Fruit fly (Drosophila melanogaster) whole organism, prepupa: ENCODE data around the gene Sod1.

Experiments
- Blimp-1 ChIP-seq: fragments of 200-800 bp; sonication (Bioruptor generic); optimal IDR thresholded peaks from 3 replicates; lab custom pipeline; 2017; ENCODE audit warnings: missing biosample characterization, missing genetic modification characterization, mild to moderate bottlenecking, moderate library complexity, missing genetic modification reagents
- CG10669 ChIP-seq: fragments of 200-800 bp; sonication (Bioruptor generic); optimal IDR thresholded peaks from 3 replicates; lab custom pipeline; 2018; ENCODE audit warnings: missing biosample characterization, mild to moderate bottlenecking, missing genetic modification characterization, moderate library complexity
- CG11294 ChIP-seq: fragments of 200-800 bp; sonication (Bioruptor generic); IDR thresholded peaks from 2 replicates; pipeline ENCODE4 v1.3.6; 2022; ENCODE audit warnings: missing biosample characterization, missing genetic modification characterization
- CG11762 ChIP-seq: fragments of 200-800 bp; sonication (Bioruptor generic); optimal IDR thresholded peaks from 3 replicates; lab custom pipeline; 2016; ENCODE audit warnings: missing biosample characterization, missing genetic modification characterization; ENCODE audit not compliant: insufficient read depth
- CG11902 ChIP-seq: fragments of 200-800 bp; sonication (Bioruptor generic); optimal IDR thresholded peaks from 3 replicates; lab custom pipeline; 2016; ENCODE audit warnings: missing biosample characterization, missing genetic modification characterization
- CG15336 ChIP-seq: fragments of 200-800 bp; sonication (Bioruptor generic); IDR thresholded peaks from 2 replicates; pipeline ENCODE4 v1.3.6; 2022; ENCODE audit warnings: missing biosample characterization, missing genetic modification characterization
- CG16779 ChIP-seq: fragments of 200-800 bp; sonication (Bioruptor generic); optimal IDR thresholded peaks from 3 replicates; lab custom pipeline; 2017; ENCODE audit warnings: missing biosample characterization, mild to moderate bottlenecking, missing genetic modification characterization
- CG31627 ChIP-seq: fragments of 200-800 bp; sonication (Bioruptor generic); optimal IDR thresholded peaks from 3 replicates; lab custom pipeline; 2016; ENCODE audit warnings: missing biosample characterization, missing genetic modification characterization
- CG34406 ChIP-seq: fragments of 200-800 bp; sonication (Bioruptor generic); optimal IDR thresholded peaks from 3 replicates; lab custom pipeline; 2016; ENCODE audit warnings: missing biosample characterization, missing genetic modification characterization
- CG3919 ChIP-seq: fragments of 200-800 bp; sonication (Bioruptor generic); optimal IDR thresholded peaks from 3 replicates; lab custom pipeline; 2016; ENCODE audit warnings: missing biosample characterization, missing genetic modification characterization
- CG6163 ChIP-seq: fragments of 200-800 bp; sonication (Bioruptor generic); IDR thresholded peaks from 3 replicates; pipeline ENCODE4 v1.3.6; 2022; ENCODE audit warnings: missing biosample characterization, missing genetic modification characterization
- CG6276 ChIP-seq: fragments of 200-800 bp; sonication (Bioruptor generic); optimal IDR thresholded peaks from 2 replicates; lab custom pipeline; 2017; ENCODE audit warnings: missing biosample characterization, mild to moderate bottlenecking, missing genetic modification characterization
- CG6792 ChIP-seq: fragments of 200-800 bp; sonication (Bioruptor generic); optimal IDR thresholded peaks from 3 replicates; lab custom pipeline; 2016; ENCODE audit warnings: missing biosample characterization, missing genetic modification characterization
- CG6808 ChIP-seq: fragments of 200-800 bp; sonication (Bioruptor generic); optimal IDR thresholded peaks from 3 replicates; lab custom pipeline; 2017; ENCODE audit warnings: missing biosample characterization, missing genetic modification characterization, mild to moderate bottlenecking, moderate library complexity, missing genetic modification reagents
- CG7368 ChIP-seq: fragments of 200-800 bp; sonication (Bioruptor generic); optimal IDR thresholded peaks from 3 replicates; lab custom pipeline; 2016; ENCODE audit warnings: missing biosample characterization, missing genetic modification characterization
- CG8319 ChIP-seq: fragments of 200-800 bp; sonication (Bioruptor generic); optimal IDR thresholded peaks from 3 replicates; lab custom pipeline; 2016; ENCODE audit warnings: missing biosample characterization, missing genetic modification characterization
- CG8632 ChIP-seq: fragments of 200-800 bp; sonication (Bioruptor generic); optimal IDR thresholded peaks from 3 replicates; lab custom pipeline; 2016; ENCODE audit warnings: missing biosample characterization, missing genetic modification characterization
- CG9139 ChIP-seq: fragments of 200-800 bp; sonication (Bioruptor generic); optimal IDR thresholded peaks from 3 replicates; lab custom pipeline; 2017; ENCODE audit warnings: missing biosample characterization, mild to moderate bottlenecking, missing genetic modification characterization
- Eip75B ChIP-seq: fragments of 200-800 bp; sonication (Bioruptor generic); optimal IDR thresholded peaks from 3 replicates; lab custom pipeline; 2016; ENCODE audit warnings: missing biosample characterization, missing genetic modification characterization
- Eip78C ChIP-seq: fragments of 200-800 bp; sonication (Bioruptor generic); peaks from one replicate; lab custom pipeline; 2016; ENCODE audit warnings: missing biosample characterization, missing genetic modification characterization
- Ets96B ChIP-seq: fragments of 200-800 bp; optimal IDR thresholded peaks from 2 replicates; lab custom pipeline; 2019; ENCODE audit warnings: missing biosample characterization, mild to moderate bottlenecking, missing genetic modification characterization, moderate library complexity
- Gug ChIP-seq: fragments of 200-800 bp; sonication (Bioruptor generic); IDR thresholded peaks from 2 replicates; pipeline ENCODE4 v1.3.6; 2022; ENCODE audit warnings: missing biosample characterization, missing genetic modification characterization
- Hr38 ChIP-seq: sonication (Bioruptor generic); optimal IDR thresholded peaks from 2 replicates; lab custom pipeline; 2016; ENCODE audit warnings: missing biosample characterization, missing genetic modification characterization
- Lpt ChIP-seq: fragments of 200-800 bp; sonication (Bioruptor generic); optimal IDR thresholded peaks from 3 replicates; lab custom pipeline; 2016; ENCODE audit warnings: missing biosample characterization, missing genetic modification characterization
- OdsH ChIP-seq: fragments of 200-800 bp; sonication (Bioruptor generic); optimal IDR thresholded peaks from 3 replicates; lab custom pipeline; 2016; ENCODE audit warnings: missing biosample characterization, missing genetic modification characterization
- Sox14 ChIP-seq: fragments of 200-800 bp; sonication (Bioruptor generic); optimal IDR thresholded peaks from 3 replicates; lab custom pipeline; 2016; ENCODE audit warnings: missing biosample characterization, missing genetic modification characterization
- achi ChIP-seq: fragments of 200-800 bp; sonication (Bioruptor generic); optimal IDR thresholded peaks from 3 replicates; lab custom pipeline; 2016; ENCODE audit warnings: missing biosample characterization, missing genetic modification characterization
- acj6 ChIP-seq: fragments of 200-800 bp; sonication (Bioruptor generic); optimal IDR thresholded peaks from 3 replicates; lab custom pipeline; 2016; ENCODE audit warnings: missing biosample characterization, missing genetic modification characterization
- cyc ChIP-seq: fragments of 200-800 bp; sonication (Bioruptor generic); optimal IDR thresholded peaks from 3 replicates; lab custom pipeline; 2016; ENCODE audit warnings: missing biosample characterization, missing genetic modification characterization
- dac ChIP-seq: fragments of 200-800 bp; sonication (Bioruptor generic); optimal IDR thresholded peaks from 2 replicates; lab custom pipeline; 2017; ENCODE audit warnings: missing biosample characterization, mild to moderate bottlenecking, missing genetic modification characterization
- dsx ChIP-seq: fragments of 200-800 bp; optimal IDR thresholded peaks from 3 replicates; lab custom pipeline; 2019; ENCODE audit warnings: missing biosample characterization, mild to moderate bottlenecking, missing genetic modification characterization, moderate library complexity; ENCODE audit not compliant: poor library complexity, severe bottlenecking
- eg ChIP-seq: fragments of 200-800 bp; sonication (Bioruptor generic); IDR thresholded peaks from 3 replicates; pipeline ENCODE4 v1.3.6; 2022; ENCODE audit warnings: missing biosample characterization, missing genetic modification characterization
- esn ChIP-seq: fragments of 200-800 bp; sonication (Bioruptor generic); optimal IDR thresholded peaks from 2 replicates; lab custom pipeline; 2016; ENCODE audit warnings: missing biosample characterization, mild to moderate bottlenecking, missing genetic modification characterization, moderate library complexity
- fd59A ChIP-seq: fragments of 200-800 bp; sonication (Bioruptor generic); optimal IDR thresholded peaks from 2 replicates; lab custom pipeline; 2017; ENCODE audit warnings: missing biosample characterization, mild to moderate bottlenecking, missing genetic modification characterization, missing genetic modification reagents
- fd85E ChIP-seq: fragments of 200-800 bp; sonication (Bioruptor generic); optimal IDR thresholded peaks from 3 replicates; lab custom pipeline; 2016; ENCODE audit warnings: missing biosample characterization, missing genetic modification characterization
- fkh ChIP-seq: fragments of 200-800 bp; sonication (Bioruptor generic); optimal IDR thresholded peaks from 3 replicates; lab custom pipeline; 2017; ENCODE audit warnings: missing biosample characterization, mild to moderate bottlenecking, missing genetic modification characterization, moderate library complexity
- lz ChIP-seq: fragments of 200-800 bp; sonication (Bioruptor generic); optimal IDR thresholded peaks from 3 replicates; lab custom pipeline; 2016; ENCODE audit warnings: missing biosample characterization, missing genetic modification characterization
- net ChIP-seq: fragments of 200-800 bp; sonication (Bioruptor generic); optimal IDR thresholded peaks from 3 replicates; lab custom pipeline; 2016; ENCODE audit warnings: missing biosample characterization, missing genetic modification characterization
- pdm3 ChIP-seq: fragments of 200-800 bp; sonication (Bioruptor generic); optimal IDR thresholded peaks from 3 replicates; lab custom pipeline; 2016; ENCODE audit warnings: missing biosample characterization, missing genetic modification characterization
- spab ChIP-seq: fragments of 200-800 bp; sonication (Bioruptor generic); optimal IDR thresholded peaks from 2 replicates; lab custom pipeline; 2017; ENCODE audit warnings: missing biosample characterization, mild to moderate bottlenecking, missing genetic modification characterization, missing genetic modification reagents
- ss ChIP-seq, 2 experiments: fragments of 200-800 bp; sonication (Bioruptor generic); optimal IDR thresholded peaks; 2 replicates in 1 of 2; 3 replicates in 1 of 2; lab custom pipeline; 2017 to 2018; ENCODE audit warnings: mild to moderate bottlenecking in 2 of 2, missing biosample characterization in 2 of 2, missing genetic modification characterization in 2 of 2, moderate library complexity in 1 of 2
- svp ChIP-seq: fragments of 200-800 bp; sonication (Bioruptor generic); peaks from one replicate; lab custom pipeline; 2016; ENCODE audit warnings: missing biosample characterization, missing genetic modification characterization
- vri ChIP-seq: fragments of 200-800 bp; sonication (Bioruptor generic); optimal IDR thresholded peaks from 3 replicates; lab custom pipeline; 2016; ENCODE audit warnings: missing biosample characterization, mild to moderate bottlenecking, missing genetic modification characterization

Sod1 gene

DNA sequence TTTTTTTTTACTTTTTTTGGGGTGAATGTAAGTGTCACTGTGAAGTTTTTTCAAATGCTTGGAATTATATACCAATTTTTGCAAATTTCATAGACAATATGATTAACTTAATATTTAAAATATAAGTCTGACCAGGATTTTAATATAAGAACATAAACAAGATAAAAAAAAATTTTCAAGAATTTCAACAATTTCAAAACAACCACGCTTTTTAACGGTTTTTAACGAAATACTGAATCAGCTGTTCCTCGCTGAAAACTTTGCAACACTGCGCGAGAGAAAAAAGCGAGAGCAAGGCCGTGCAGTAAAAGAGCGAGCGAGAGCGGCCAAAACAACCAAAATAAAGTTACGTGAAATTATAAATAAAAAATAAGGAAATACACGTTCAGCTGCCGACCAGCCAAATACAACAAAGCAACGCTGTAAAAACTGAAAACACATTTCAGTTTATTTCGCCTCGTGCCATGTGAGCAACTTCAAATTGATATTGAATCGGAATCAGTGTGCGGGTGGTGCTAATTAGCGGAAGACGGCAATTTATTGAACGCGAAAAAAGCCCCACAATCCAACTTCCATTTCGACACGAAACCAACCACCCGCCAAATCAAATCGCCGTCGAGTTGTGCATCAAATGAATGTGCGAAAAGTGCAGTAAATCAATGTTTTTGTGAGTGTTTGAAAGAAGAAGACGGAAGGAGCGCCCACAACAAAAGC is 17.2 kb downstream of the Sod1 start, which contains the start of the genes CG46439, Iyd and CG33947 (continued):
- TF ChIP-seq esn (GFP tag; lab: Kevin White, UChicago) (peak; percentile 53), CG16779 (tag; lab: Kevin White, UChicago) (peak; percentile 86), CG6276 (peak; percentile 86), fkh (GFP tag; lab: Kevin White, UChicago) (no peak), Gug (peak; percentile 55; the same call in 1 of the 2 replicates), CG10669 (GFP tag; lab: Kevin White, UChicago) (peak; percentile 67), Lpt (GFP tag; lab: Kevin White, UChicago) (peak; percentile 69), CG6163 (GFP tag; lab: Robert Waterston, UW) (peak; percentile 90), fd59A (GFP tag; lab: Kevin White, UChicago) (no peak), pdm3 (GFP tag; lab: Kevin White, UChicago) (peak; percentile 36), CG11902 (GFP tag; lab: Kevin White, UChicago) (no peak), Sox14 (GFP tag; lab: Kevin White, UChicago) (peak; percentile 58), svp (GFP tag; lab: Kevin White, UChicago) (peak; percentile 47), ss (GFP tag; optimal IDR thresholded peaks at IDR 0.05; lab: Kevin White, UChicago) (peak; percentile 61 to 77), CG3919 (GFP tag; lab: Kevin White, UChicago) (peak; percentile 59), vri (GFP tag; lab: Kevin White, UChicago) (peak; percentile 79), acj6 (GFP tag; lab: Kevin White, UChicago) (peak; percentile 22), CG31627 (no peak), Eip75B (GFP tag; lab: Kevin White, UChicago) (peak; percentile 67), Ets96B (tag; lab: Kevin White, UChicago) (peak; percentile 65), eg (GFP tag; lab: Robert Waterston, UW) (peak; percentile 90), lz (GFP tag; lab: Kevin White, UChicago) (peak; percentile 24), CG6808 (GFP tag; lab: Kevin White, UChicago) (peak; percentile 85), CG11762 (GFP tag; lab: Kevin White, UChicago) (peak; percentile 3)

dm6 chr3L:11094279-11094678 is 19.3 kb downstream of the Sod1 start:
- TF ChIP-seq CG34406 (GFP tag; lab: Kevin White, UChicago) (no peak), svp (GFP tag; lab: Kevin White, UChicago) (peak; percentile 9), Eip78C (GFP tag; lab: Kevin White, UChicago) (peak; percentile 37)
- TF ChIP-seq, all 60 proteins: peak for 2

- peak; percentile 41 for TF ChIP-seq achi (GFP tag; lab: Kevin White, UChicago)
- TF ChIP-seq CG15336: peak; percentile 45; the same call in 1 of the 2 replicates
- peak; percentile 1 for TF ChIP-seq Ets96B (tag; lab: Kevin White, UChicago)
- no peak for TF ChIP-seq Blimp-1 (GFP tag; lab: Kevin White, UChicago)
- TF ChIP-seq CG34406 (GFP tag; lab: Kevin White, UChicago): peak; percentile 2
- peak; percentile 57 for TF ChIP-seq pdm3 (GFP tag; lab: Kevin White, UChicago)
- peak; percentile 1 for TF ChIP-seq CG6792 (GFP tag; lab: Kevin White, UChicago)
- no peak for TF ChIP-seq spab (GFP tag; lab: Kevin White, UChicago)
- peak; percentile 20 for TF ChIP-seq CG7368
- no peak for TF ChIP-seq fd59A (GFP tag; lab: Kevin White, UChicago)
- TF ChIP-seq Eip78C (GFP tag; lab: Kevin White, UChicago): peak; percentile 79
- peak; percentile 56 for TF ChIP-seq CG31627
- peak; percentile 32 for TF ChIP-seq CG11902 (GFP tag; lab: Kevin White, UChicago)
- peak; percentile 25 for TF ChIP-seq CG10669 (GFP tag; lab: Kevin White, UChicago)
- peak; percentile 33 for TF ChIP-seq net (GFP tag; lab: Kevin White, UChicago)
- TF ChIP-seq CG11294: peak; percentile 32; the same call in 1 of the 2 replicates
- TF ChIP-seq CG9139 (GFP tag; lab: Kevin White, UChicago): no peak
- TF ChIP-seq CG6163 (GFP tag; lab: Robert Waterston, UW): peak; percentile 64
- TF ChIP-seq eg (GFP tag; lab: Robert Waterston, UW): peak; percentile 62
- peak in 1 of 2 experiments; percentile 26 for TF ChIP-seq ss (GFP tag; optimal IDR thresholded peaks at IDR 0.05; lab: Kevin White, UChicago)
- no peak for TF ChIP-seq CG6808 (GFP tag; lab: Kevin White, UChicago)
- peak; percentile 51 for TF ChIP-seq cyc
- TF ChIP-seq dac (GFP tag; lab: Kevin White, UChicago): no peak
- peak; percentile 1 for TF ChIP-seq dsx (GFP tag; lab: Kevin White, UChicago)
- TF ChIP-seq OdsH (GFP tag; lab: Kevin White, UChicago): peak; percentile 49
- TF ChIP-seq lz (GFP tag; lab: Kevin White, UChicago): peak; percentile 72
- TF ChIP-seq Hr38: no peak
- no peak for TF ChIP-seq fd85E
- no peak for TF ChIP-seq CG8319
- TF ChIP-seq CG8632: peak; percentile 17
- peak; percentile 33 for TF ChIP-seq vri (GFP tag; lab: Kevin White, UChicago)
Measured at dm6 chr3L:11093046-11093520, 20.5 kb downstream of the Sod1 start, which contains the start of gene JIL-1. TSS of gene JIL-1 (minus strand) at chr3L:11093193.
